Worm (Caenorhabditis elegans): ENCODE results near the gene C16E9.2.

DNA sequence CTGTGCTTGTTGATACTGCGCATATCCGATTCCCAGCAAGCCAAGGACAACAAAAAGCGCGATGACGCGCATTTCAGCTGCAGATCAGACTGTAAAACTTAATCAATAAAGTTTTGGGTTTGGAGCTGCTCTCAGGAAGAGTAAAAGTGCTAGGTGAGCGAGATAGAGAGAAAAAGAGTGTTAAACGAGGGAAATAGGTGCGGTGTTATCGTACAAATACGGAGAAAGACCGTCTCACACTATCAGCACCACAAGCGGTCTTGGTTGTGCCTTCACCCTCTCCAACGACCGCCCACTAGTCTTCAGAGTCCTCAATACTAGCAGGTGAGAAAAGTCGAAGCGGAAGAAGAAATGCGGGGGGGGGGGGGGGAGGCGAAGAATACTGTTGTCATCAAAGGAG lies 7.0 kb upstream of the C16E9.2 start, which contains the start of gene F14B8.5:
- no peak for TF ChIP-seq lin-15B (tag; optimal IDR thresholded peaks at IDR 0.05)
- TF ChIP-seq unc-39 (tag; optimal IDR thresholded peaks at IDR 0.05): no peak
- no peak for TF ChIP-seq nhr-237 (tag; optimal IDR thresholded peaks at IDR 0.05)
- no peak for TF ChIP-seq elt-3 (tag; optimal IDR thresholded peaks at IDR 0.05)
- no peak for TF ChIP-seq unc-62 (GFP tag; optimal IDR thresholded peaks at IDR 0.05)
- no peak for TF ChIP-seq skn-1 (tag; optimal IDR thresholded peaks at IDR 0.05)
